Worm (Caenorhabditis elegans): ENCODE results near the gene T16G12.12.

DNA sequence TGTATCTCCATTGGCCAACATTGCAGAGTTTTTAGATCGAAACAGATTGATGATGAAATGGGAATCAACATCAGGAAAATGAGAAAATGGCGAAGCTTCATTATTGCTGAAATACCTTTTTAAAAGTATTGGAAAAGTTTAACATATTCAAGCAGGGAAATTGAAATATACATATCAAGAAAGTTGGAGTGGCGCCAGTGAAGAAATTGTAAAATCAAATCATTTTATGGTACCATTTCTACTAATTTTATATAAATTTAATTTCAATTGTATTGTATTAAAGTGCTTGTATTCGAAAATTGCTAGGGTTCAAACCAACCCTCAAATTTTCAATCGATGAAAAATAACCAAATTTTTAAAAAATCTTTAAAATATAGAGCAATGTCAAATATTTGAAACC is 53.0 kb downstream of the T16G12.12 start, which contains the start of gene srt-55:
- no peak for TF ChIP-seq ztf-29 (GFP tag; IDR thresholded peaks at IDR 0.05)
- TF ChIP-seq flt-1 (GFP tag; IDR thresholded peaks at IDR 0.05) = no peak
- TF ChIP-seq ztf-23 (GFP tag; IDR thresholded peaks at IDR 0.05) = no peak
- no peak for TF ChIP-seq tab-1 (GFP tag; IDR thresholded peaks at IDR 0.05)
- TF ChIP-seq klf-2 (GFP tag; conservative IDR thresholded peaks at IDR 0.05) = no peak
- TF ChIP-seq T22C8.4 (GFP tag; IDR thresholded peaks at IDR 0.05) = no peak
- no peak for TF ChIP-seq cog-1 (tag; optimal IDR thresholded peaks at IDR 0.05)
- TF ChIP-seq med-1 (GFP tag; optimal IDR thresholded peaks at IDR 0.05; ENCODE audit: insufficient read depth) = no peak
- no peak for TF ChIP-seq ref-1 (GFP tag; conservative IDR thresholded peaks at IDR 0.05)

All from whole organism, midembryonic.